Fruit fly (Drosophila melanogaster) whole organism, embryonic: ENCODE results near the gene CG31087.

Experiments used
- B-H2 ChIP-seq: fragments of 200-800 bp; sonication (Bioruptor generic); optimal IDR thresholded peaks from 2 replicates; lab custom pipeline; 2018; ENCODE audit warnings: missing biosample characterization, mild to moderate bottlenecking, missing genetic modification characterization
- BEAF-32 ChIP-seq: fragments of 200-800 bp; sonication (Bioruptor generic); optimal IDR thresholded peaks from 3 replicates; lab custom pipeline; 2017; ENCODE audit warnings: missing biosample characterization, missing genetic modification characterization, mild to moderate bottlenecking, moderate library complexity, missing genetic modification reagents
- BtbVII ChIP-seq: fragments of 200-800 bp; sonication (Bioruptor generic); optimal IDR thresholded peaks from 3 replicates; lab custom pipeline; 2017; ENCODE audit warnings: missing biosample characterization, mild to moderate bottlenecking, missing genetic modification characterization
- Bteb2 ChIP-seq: fragments of 200-800 bp; sonication (Bioruptor generic); optimal IDR thresholded peaks from 2 replicates; lab custom pipeline; 2016; ENCODE audit warnings: missing biosample characterization, missing genetic modification characterization
- CG10543 ChIP-seq: fragments of 200-800 bp; sonication (Bioruptor generic); optimal IDR thresholded peaks from 3 replicates; lab custom pipeline; 2017; ENCODE audit warnings: missing biosample characterization, mild to moderate bottlenecking, missing genetic modification characterization, moderate library complexity
- CG12071 ChIP-seq: fragments of 200-800 bp; sonication (Bioruptor generic); optimal IDR thresholded peaks from 3 replicates; lab custom pipeline; 2018; ENCODE audit warnings: missing biosample characterization, mild to moderate bottlenecking, missing genetic modification characterization
- CG12769 ChIP-seq: fragments of 200-800 bp; sonication (Bioruptor generic); optimal IDR thresholded peaks from 2 replicates; lab custom pipeline; 2019; ENCODE audit warnings: missing biosample characterization, mild to moderate bottlenecking, missing genetic modification characterization, moderate library complexity
- CG13287 ChIP-seq: fragments of 200-800 bp; sonication (Bioruptor generic); IDR thresholded peaks from 2 replicates; pipeline ENCODE4 v1.3.6; 2022; ENCODE audit warnings: missing biosample characterization, missing genetic modification characterization; ENCODE audit not compliant: partially characterized antibody
- CG14965 ChIP-seq: fragments of 200-800 bp; sonication (Bioruptor generic); optimal IDR thresholded peaks from 2 replicates; lab custom pipeline; 2016; ENCODE audit warnings: missing biosample characterization, missing genetic modification characterization, borderline replicate concordance
- CG1602 ChIP-seq: fragments of 200-800 bp; sonication (Bioruptor generic); optimal IDR thresholded peaks from 3 replicates; lab custom pipeline; 2016; ENCODE audit warnings: missing biosample characterization, missing genetic modification characterization
- CG2199 ChIP-seq: fragments of 200-800 bp; sonication (Bioruptor generic); IDR thresholded peaks from 3 replicates; pipeline ENCODE4 v1.3.6; 2022; ENCODE audit warnings: missing biosample characterization, missing genetic modification characterization
- CG30403 ChIP-seq: fragments of 200-800 bp; sonication (Bioruptor generic); optimal IDR thresholded peaks from 3 replicates; lab custom pipeline; 2016; ENCODE audit warnings: missing biosample characterization, missing genetic modification characterization
- CG30431 ChIP-seq: fragments of 200-800 bp; sonication (Bioruptor generic); optimal IDR thresholded peaks from 2 replicates; lab custom pipeline; 2017; ENCODE audit warnings: missing biosample characterization, missing genetic modification characterization
- CG31441 ChIP-seq: fragments of 200-800 bp; sonication (Bioruptor generic); IDR thresholded peaks from 2 replicates; pipeline ENCODE4 v1.3.6; 2022; ENCODE audit warnings: missing biosample characterization, missing genetic modification characterization
- CG33557 ChIP-seq: fragments of 200-800 bp; sonication (Bioruptor generic); optimal IDR thresholded peaks from 2 replicates; lab custom pipeline; 2019; ENCODE audit warnings: missing biosample characterization, mild to moderate bottlenecking, missing genetic modification characterization, moderate library complexity
- CG3407 ChIP-seq: fragments of 200-800 bp; sonication (Bioruptor generic); optimal IDR thresholded peaks from 2 replicates; lab custom pipeline; 2018; ENCODE audit warnings: missing biosample characterization, mild to moderate bottlenecking, missing genetic modification characterization
- CG34376 ChIP-seq: fragments of 200-800 bp; sonication (Bioruptor generic); optimal IDR thresholded peaks from 2 replicates; lab custom pipeline; 2018; ENCODE audit warnings: missing biosample characterization, mild to moderate bottlenecking, missing genetic modification characterization
- CG4360 ChIP-seq: fragments of 200-800 bp; sonication (Bioruptor generic); IDR thresholded peaks from 2 replicates; pipeline ENCODE4 v1.3.6; 2022; ENCODE audit warnings: missing biosample characterization, missing genetic modification characterization
- CG4617 ChIP-seq: fragments of 200-800 bp; sonication (Bioruptor generic); optimal IDR thresholded peaks from 3 replicates; lab custom pipeline; 2016; ENCODE audit warnings: missing biosample characterization, missing genetic modification characterization, borderline replicate concordance
- CG5180 ChIP-seq: fragments of 200-800 bp; sonication (Bioruptor generic); optimal IDR thresholded peaks from 3 replicates; lab custom pipeline; 2017; ENCODE audit warnings: missing biosample characterization, missing genetic modification characterization, mild to moderate bottlenecking, moderate library complexity, missing genetic modification reagents
- CG5245 ChIP-seq: fragments of 200-800 bp; sonication (Bioruptor generic); optimal IDR thresholded peaks from 3 replicates; lab custom pipeline; 2016; ENCODE audit warnings: missing biosample characterization, missing genetic modification characterization
- CG6175 ChIP-seq: fragments of 200-800 bp; sonication (Bioruptor generic); IDR thresholded peaks from 3 replicates; pipeline ENCODE4 v1.3.6; 2022; ENCODE audit warnings: missing biosample characterization, missing genetic modification characterization
- CG6272 ChIP-seq: fragments of 200-800 bp; sonication (Bioruptor generic); IDR thresholded peaks from 2 replicates; pipeline ENCODE4 v1.3.6; 2022; ENCODE audit warnings: missing biosample characterization, missing genetic modification characterization
- CG6854 ChIP-seq: fragments of 200-800 bp; sonication (Bioruptor generic); optimal IDR thresholded peaks from 3 replicates; lab custom pipeline; 2017; ENCODE audit warnings: missing biosample characterization, mild to moderate bottlenecking, missing genetic modification characterization
- CG7556 ChIP-seq: fragments of 200-800 bp; sonication (Bioruptor generic); optimal IDR thresholded peaks from 2 replicates; lab custom pipeline; 2017; ENCODE audit warnings: missing biosample characterization, mild to moderate bottlenecking, missing genetic modification characterization
- CoRest ChIP-seq: fragments of 200-800 bp; sonication (Bioruptor generic); optimal IDR thresholded peaks from 3 replicates; lab custom pipeline; 2018; ENCODE audit warnings: missing biosample characterization, mild to moderate bottlenecking, missing genetic modification characterization, moderate library complexity
- Drgx ChIP-seq: fragments of 200-800 bp; sonication (Bioruptor generic); IDR thresholded peaks from 2 replicates; pipeline ENCODE4 v1.3.6; 2022; ENCODE audit warnings: missing biosample characterization, missing genetic modification characterization
- Elba2 ChIP-seq: fragments of 200-800 bp; sonication (Bioruptor generic); optimal IDR thresholded peaks from 3 replicates; lab custom pipeline; 2016; ENCODE audit warnings: missing biosample characterization, missing genetic modification characterization
- Ets65A ChIP-seq: fragments of 200-800 bp; sonication (Bioruptor generic); peaks from one replicate; lab custom pipeline; 2016; ENCODE audit warnings: missing biosample characterization, missing genetic modification characterization
- Ssrp ChIP-seq: fragments of 200-800 bp; sonication (Bioruptor generic); optimal IDR thresholded peaks from 2 replicates; lab custom pipeline; 2018; ENCODE audit warnings: missing biosample characterization, mild to moderate bottlenecking, missing genetic modification characterization, moderate library complexity
- TFAM ChIP-seq: fragments of 200-800 bp; sonication (Bioruptor generic); optimal IDR thresholded peaks from 2 replicates; lab custom pipeline; 2017; ENCODE audit warnings: missing biosample characterization, missing genetic modification characterization, inconsistent platforms
- ap ChIP-seq: fragments of 200-800 bp; sonication (Bioruptor generic); IDR thresholded peaks from 2 replicates; pipeline ENCODE4 v1.3.6; 2022; ENCODE audit warnings: missing biosample characterization, missing genetic modification characterization
- bcd ChIP-seq: fragments of 200-800 bp; sonication (Bioruptor generic); optimal IDR thresholded peaks from 2 replicates; lab custom pipeline; 2017; ENCODE audit warnings: missing biosample characterization, mild to moderate bottlenecking, missing genetic modification characterization
- chinmo ChIP-seq: fragments of 200-800 bp; sonication (Bioruptor generic); IDR thresholded peaks from 4 replicates; pipeline ENCODE4 v1.3.6; 2022; ENCODE audit warnings: missing biosample characterization, missing genetic modification characterization; ENCODE audit not compliant: partially characterized antibody
- corto ChIP-seq: fragments of 200-800 bp; sonication (Bioruptor generic); optimal IDR thresholded peaks from 2 replicates; lab custom pipeline; 2016; ENCODE audit warnings: missing biosample characterization, mild to moderate bottlenecking, missing genetic modification characterization, moderate library complexity
- dmrt99B ChIP-seq: fragments of 200-800 bp; sonication (Bioruptor generic); optimal IDR thresholded peaks from 2 replicates; lab custom pipeline; 2018; ENCODE audit warnings: missing biosample characterization, mild to moderate bottlenecking, missing genetic modification characterization, moderate library complexity
- dysf ChIP-seq: fragments of 200-800 bp; sonication (Bioruptor generic); IDR thresholded peaks from 3 replicates; pipeline ENCODE4 v1.3.6; 2022; ENCODE audit warnings: missing biosample characterization, missing genetic modification characterization
- grn ChIP-seq: fragments of 200-800 bp; sonication (Bioruptor generic); optimal IDR thresholded peaks from 3 replicates; lab custom pipeline; 2017; ENCODE audit warnings: missing biosample characterization, missing genetic modification characterization
- hkb ChIP-seq, 2 experiments: fragments of 200-800 bp in 1 of 2; fragments of >200 bp in 1 of 2; sonication (Bioruptor generic) in 1 of 2; IDR thresholded peaks in 1 of 2; optimal IDR thresholded peaks in 1 of 2; 2 replicates each; pipeline versions ENCODE4 v1.3.6 to Lab custom; 2017 to 2022; ENCODE audit warnings: missing biosample characterization in 1 of 2, missing genetic modification characterization in 1 of 2
- inv ChIP-seq: fragments of 200-800 bp; sonication (Bioruptor generic); IDR thresholded peaks from 2 replicates; pipeline ENCODE4 v1.3.6; 2022; ENCODE audit warnings: missing biosample characterization, missing genetic modification characterization; ENCODE audit not compliant: partially characterized antibody
- mirr ChIP-seq: fragments of 200-800 bp; sonication (Bioruptor generic); optimal IDR thresholded peaks from 3 replicates; lab custom pipeline; 2018; ENCODE audit warnings: missing biosample characterization, mild to moderate bottlenecking, missing genetic modification characterization
- mld ChIP-seq: fragments of 200-800 bp; sonication (Bioruptor generic); IDR thresholded peaks from 3 replicates; pipeline ENCODE4 v1.3.6; 2022; ENCODE audit warnings: missing biosample characterization, missing genetic modification characterization; ENCODE audit not compliant: partially characterized antibody
- nom ChIP-seq: fragments of 200-800 bp; sonication (Bioruptor generic); optimal IDR thresholded peaks from 2 replicates; lab custom pipeline; 2017; ENCODE audit warnings: missing biosample characterization, missing genetic modification characterization, mild to moderate bottlenecking, moderate library complexity, missing genetic modification reagents
- pb ChIP-seq: fragments of 200-800 bp; sonication (Bioruptor generic); optimal IDR thresholded peaks from 3 replicates; lab custom pipeline; 2016; ENCODE audit warnings: missing biosample characterization, missing genetic modification characterization
- ro ChIP-seq: fragments of 200-800 bp; sonication (Bioruptor generic); IDR thresholded peaks from 2 replicates; pipeline ENCODE4 v1.3.6; 2022; ENCODE audit warnings: missing biosample characterization, missing genetic modification characterization
- ttk ChIP-seq: fragments of 200-800 bp; sonication (Bioruptor generic); IDR thresholded peaks from 2 replicates; pipeline ENCODE4 v2.1.2; 2022; ENCODE audit warnings: missing biosample characterization, missing genetic modification characterization
- vfl ChIP-seq: fragments of 200-800 bp; sonication (Bioruptor generic); optimal IDR thresholded peaks from 2 replicates; lab custom pipeline; 2016; ENCODE audit warnings: missing biosample characterization, missing genetic modification characterization
- vvl ChIP-seq: fragments of 200-800 bp; sonication (Bioruptor generic); IDR thresholded peaks from 2 replicates; pipeline ENCODE4 v1.3.6; 2022; ENCODE audit warnings: missing biosample characterization, missing genetic modification characterization
- wor ChIP-seq: fragments of 200-800 bp; sonication (Bioruptor generic); IDR thresholded peaks from 2 replicates; pipeline ENCODE4 v1.3.6; 2022; ENCODE audit warnings: missing biosample characterization, missing genetic modification characterization

CG31087 gene

dm6 chr3R:25295320-25296020 lies 18.2 kb downstream of the CG31087 start, which contains the start of gene CG31102 (continued):
- no peak for TF ChIP-seq CG5180 (GFP tag; lab: Kevin White, UChicago)
- TF ChIP-seq BtbVII = no peak
- TF ChIP-seq TFAM (GFP tag; lab: Kevin White, UChicago) = no peak
- TF ChIP-seq chinmo (GFP tag; lab: Robert Waterston, UW) = peak; percentile 85; the same call in 3 of the 4 replicates
- no peak for TF ChIP-seq wor (GFP tag; lab: Robert Waterston, UW)
- TF ChIP-seq CG3407 (GFP tag; lab: Kevin White, UChicago) = no peak
- no peak for TF ChIP-seq pb (GFP tag; lab: Kevin White, UChicago)
- TF ChIP-seq bcd = no peak
- no peak for TF ChIP-seq inv (GFP tag; lab: Robert Waterston, UW)
- no peak for TF ChIP-seq ap
- TF ChIP-seq CoRest (tag; lab: Kevin White, UChicago) = no peak
- TF ChIP-seq dysf (GFP tag; lab: Robert Waterston, UW) = 0 out of 3 replicates have a peak, but pooled peaks have one; percentile 21
- TF ChIP-seq CG7556 = no peak
- TF ChIP-seq CG33557 (GFP tag; lab: Kevin White, UChicago) = no peak
- peak; percentile 74 for TF ChIP-seq grn (GFP tag; lab: Kevin White, UChicago)
- no peak for TF ChIP-seq mld (GFP tag; lab: Robert Waterston, UW)
- TF ChIP-seq Ssrp = no peak
- TF ChIP-seq nom (GFP tag; lab: Kevin White, UChicago) = no peak
- no peak for TF ChIP-seq CG12071
- TF ChIP-seq ttk (GFP tag; lab: Robert Waterston, UW) = no peak
- peak; percentile 28 for TF ChIP-seq mirr (GFP tag; lab: Kevin White, UChicago)
- TF ChIP-seq Elba2 = no peak
- TF ChIP-seq CG1602 = no peak
- no peak; the same call in 1 of the 2 replicates for TF ChIP-seq CG13287
- no peak for TF ChIP-seq B-H2 (GFP tag; lab: Kevin White, UChicago)
- no peak for TF ChIP-seq vfl (GFP tag; lab: Kevin White, UChicago)
- peak; percentile 80 for TF ChIP-seq CG12769 (tag; lab: Kevin White, UChicago)
- no peak for TF ChIP-seq corto (GFP tag; lab: Kevin White, UChicago)
- peak; percentile 11 for TF ChIP-seq CG34376 (GFP tag; lab: Kevin White, UChicago)
- no peak for TF ChIP-seq CG30403 (GFP tag; lab: Kevin White, UChicago)
- TF ChIP-seq CG6175 (GFP tag; lab: Robert Waterston, UW) = no peak
- peak; percentile 1 for TF ChIP-seq dmrt99B (tag; lab: Kevin White, UChicago)
- no peak for TF ChIP-seq CG2199
- peak; percentile 32 for TF ChIP-seq CG10543 (GFP tag; lab: Kevin White, UChicago)
- no peak for TF ChIP-seq vvl (GFP tag; lab: Robert Waterston, UW)
- no peak for TF ChIP-seq CG6272
- TF ChIP-seq CG4360 (GFP tag; lab: Robert Waterston, UW) = no peak
- peak; percentile 58 for TF ChIP-seq Ets65A (GFP tag; lab: Kevin White, UChicago)
- no peak for TF ChIP-seq CG14965 (GFP tag; lab: Kevin White, UChicago)
- no peak for TF ChIP-seq CG4617 (GFP tag; lab: Kevin White, UChicago)
- no peak for TF ChIP-seq CG6854
- TF ChIP-seq CG31441 (GFP tag; lab: Robert Waterston, UW) = 0 out of 2 replicates have a peak, but pooled peaks have one; percentile 36
- 0 out of 2 replicates have a peak, but pooled peaks have one; percentile 12 for TF ChIP-seq Drgx (GFP tag; lab: Robert Waterston, UW)
- TF ChIP-seq ro (GFP tag; lab: Robert Waterston, UW) = no peak
- TF ChIP-seq CG5245 = no peak
- TF ChIP-seq hkb (optimal IDR thresholded peaks at IDR 0.05; lab: Kevin White, UChicago) = no peak
- TF ChIP-seq hkb (GFP tag; IDR thresholded peaks at IDR 0.05; lab: Robert Waterston, UW) = no peak
- TF ChIP-seq BEAF-32 = no peak
- TF ChIP-seq CG30431 (GFP tag; lab: Kevin White, UChicago) = no peak
- no peak for TF ChIP-seq Bteb2 (GFP tag; lab: Kevin White, UChicago)
